Fruit fly (Drosophila melanogaster) whole organism, prepupa: ENCODE measurements around the gene CG18281.
A peak's percentile ranks its signal among the peaks of the same experiment; 100 is the strongest.

ENCODE experiments used
- CG10631 ChIP-seq: fragments of 200-800 bp; sonication (Bioruptor generic); optimal IDR thresholded peaks from 2 replicates; lab custom pipeline; 2016; ENCODE audit warnings: missing biosample characterization, missing genetic modification characterization
- CG11902 ChIP-seq: fragments of 200-800 bp; sonication (Bioruptor generic); optimal IDR thresholded peaks from 3 replicates; lab custom pipeline; 2016; ENCODE audit warnings: missing biosample characterization, missing genetic modification characterization
- CG16779 ChIP-seq: fragments of 200-800 bp; sonication (Bioruptor generic); optimal IDR thresholded peaks from 3 replicates; lab custom pipeline; 2017; ENCODE audit warnings: missing biosample characterization, mild to moderate bottlenecking, missing genetic modification characterization
- CG32006 ChIP-seq: fragments of 200-800 bp; sonication (Bioruptor generic); optimal IDR thresholded peaks from 3 replicates; lab custom pipeline; 2017; ENCODE audit warnings: missing biosample characterization, mild to moderate bottlenecking, missing genetic modification characterization
- CG34406 ChIP-seq: fragments of 200-800 bp; sonication (Bioruptor generic); optimal IDR thresholded peaks from 3 replicates; lab custom pipeline; 2016; ENCODE audit warnings: missing biosample characterization, missing genetic modification characterization
- CG3919 ChIP-seq: fragments of 200-800 bp; sonication (Bioruptor generic); optimal IDR thresholded peaks from 3 replicates; lab custom pipeline; 2016; ENCODE audit warnings: missing biosample characterization, missing genetic modification characterization
- CG6276 ChIP-seq: fragments of 200-800 bp; sonication (Bioruptor generic); optimal IDR thresholded peaks from 2 replicates; lab custom pipeline; 2017; ENCODE audit warnings: missing biosample characterization, mild to moderate bottlenecking, missing genetic modification characterization
- CG6792 ChIP-seq: fragments of 200-800 bp; sonication (Bioruptor generic); optimal IDR thresholded peaks from 3 replicates; lab custom pipeline; 2016; ENCODE audit warnings: missing biosample characterization, missing genetic modification characterization
- CG8119 ChIP-seq: fragments of 200-800 bp; sonication (Bioruptor generic); IDR thresholded peaks from 3 replicates; pipeline ENCODE4 v1.3.6; 2022; ENCODE audit warnings: missing biosample characterization, missing genetic modification characterization
- CG9139 ChIP-seq: fragments of 200-800 bp; sonication (Bioruptor generic); optimal IDR thresholded peaks from 3 replicates; lab custom pipeline; 2017; ENCODE audit warnings: missing biosample characterization, mild to moderate bottlenecking, missing genetic modification characterization
- Eip78C ChIP-seq: fragments of 200-800 bp; sonication (Bioruptor generic); peaks from one replicate; lab custom pipeline; 2016; ENCODE audit warnings: missing biosample characterization, missing genetic modification characterization
- Ets21C ChIP-seq: fragments of 200-800 bp; sonication (Bioruptor generic); optimal IDR thresholded peaks from 3 replicates; lab custom pipeline; 2016; ENCODE audit warnings: missing biosample characterization, missing genetic modification characterization
- Hr4 ChIP-seq: fragments of 200-800 bp; sonication (Bioruptor generic); optimal IDR thresholded peaks from 3 replicates; lab custom pipeline; 2016; ENCODE audit warnings: missing biosample characterization, missing genetic modification characterization
- Met ChIP-seq: fragments of 200-800 bp; sonication (Bioruptor generic); optimal IDR thresholded peaks from 3 replicates; lab custom pipeline; 2016; ENCODE audit warnings: missing biosample characterization, missing genetic modification characterization
- OdsH ChIP-seq: fragments of 200-800 bp; sonication (Bioruptor generic); optimal IDR thresholded peaks from 3 replicates; lab custom pipeline; 2016; ENCODE audit warnings: missing biosample characterization, missing genetic modification characterization
- Sox102F ChIP-seq: fragments of 200-800 bp; sonication (Bioruptor generic); optimal IDR thresholded peaks from 2 replicates; lab custom pipeline; 2016; ENCODE audit warnings: missing biosample characterization, mild to moderate bottlenecking, missing genetic modification characterization
- Sox15 ChIP-seq: fragments of 200-800 bp; sonication (Bioruptor generic); optimal IDR thresholded peaks from 3 replicates; lab custom pipeline; 2016; ENCODE audit warnings: missing biosample characterization, missing genetic modification characterization
- dac ChIP-seq: fragments of 200-800 bp; sonication (Bioruptor generic); optimal IDR thresholded peaks from 2 replicates; lab custom pipeline; 2017; ENCODE audit warnings: missing biosample characterization, mild to moderate bottlenecking, missing genetic modification characterization
- eg ChIP-seq: fragments of 200-800 bp; sonication (Bioruptor generic); IDR thresholded peaks from 3 replicates; pipeline ENCODE4 v1.3.6; 2022; ENCODE audit warnings: missing biosample characterization, missing genetic modification characterization
- esn ChIP-seq: fragments of 200-800 bp; sonication (Bioruptor generic); optimal IDR thresholded peaks from 2 replicates; lab custom pipeline; 2016; ENCODE audit warnings: missing biosample characterization, mild to moderate bottlenecking, missing genetic modification characterization, moderate library complexity
- fd59A ChIP-seq: fragments of 200-800 bp; sonication (Bioruptor generic); optimal IDR thresholded peaks from 2 replicates; lab custom pipeline; 2017; ENCODE audit warnings: missing biosample characterization, mild to moderate bottlenecking, missing genetic modification characterization, missing genetic modification reagents
- fkh ChIP-seq: fragments of 200-800 bp; sonication (Bioruptor generic); optimal IDR thresholded peaks from 3 replicates; lab custom pipeline; 2017; ENCODE audit warnings: missing biosample characterization, mild to moderate bottlenecking, missing genetic modification characterization, moderate library complexity
- lz ChIP-seq: fragments of 200-800 bp; sonication (Bioruptor generic); optimal IDR thresholded peaks from 3 replicates; lab custom pipeline; 2016; ENCODE audit warnings: missing biosample characterization, missing genetic modification characterization
- pdm3 ChIP-seq: fragments of 200-800 bp; sonication (Bioruptor generic); optimal IDR thresholded peaks from 3 replicates; lab custom pipeline; 2016; ENCODE audit warnings: missing biosample characterization, missing genetic modification characterization
- spab ChIP-seq: fragments of 200-800 bp; sonication (Bioruptor generic); optimal IDR thresholded peaks from 2 replicates; lab custom pipeline; 2017; ENCODE audit warnings: missing biosample characterization, mild to moderate bottlenecking, missing genetic modification characterization, missing genetic modification reagents
- ss ChIP-seq, 2 experiments: fragments of 200-800 bp; sonication (Bioruptor generic); optimal IDR thresholded peaks; 2 replicates in 1 of 2; 3 replicates in 1 of 2; lab custom pipeline; 2017 to 2018; ENCODE audit warnings: mild to moderate bottlenecking in 2 of 2, missing biosample characterization in 2 of 2, missing genetic modification characterization in 2 of 2, moderate library complexity in 1 of 2
- svp ChIP-seq: fragments of 200-800 bp; sonication (Bioruptor generic); peaks from one replicate; lab custom pipeline; 2016; ENCODE audit warnings: missing biosample characterization, missing genetic modification characterization
- topi ChIP-seq: fragments of 200-800 bp; sonication (Bioruptor generic); optimal IDR thresholded peaks from 3 replicates; lab custom pipeline; 2016; ENCODE audit warnings: missing biosample characterization, missing genetic modification characterization
- vri ChIP-seq: fragments of 200-800 bp; sonication (Bioruptor generic); optimal IDR thresholded peaks from 3 replicates; lab custom pipeline; 2016; ENCODE audit warnings: missing biosample characterization, mild to moderate bottlenecking, missing genetic modification characterization

CG18281 gene

DNA sequence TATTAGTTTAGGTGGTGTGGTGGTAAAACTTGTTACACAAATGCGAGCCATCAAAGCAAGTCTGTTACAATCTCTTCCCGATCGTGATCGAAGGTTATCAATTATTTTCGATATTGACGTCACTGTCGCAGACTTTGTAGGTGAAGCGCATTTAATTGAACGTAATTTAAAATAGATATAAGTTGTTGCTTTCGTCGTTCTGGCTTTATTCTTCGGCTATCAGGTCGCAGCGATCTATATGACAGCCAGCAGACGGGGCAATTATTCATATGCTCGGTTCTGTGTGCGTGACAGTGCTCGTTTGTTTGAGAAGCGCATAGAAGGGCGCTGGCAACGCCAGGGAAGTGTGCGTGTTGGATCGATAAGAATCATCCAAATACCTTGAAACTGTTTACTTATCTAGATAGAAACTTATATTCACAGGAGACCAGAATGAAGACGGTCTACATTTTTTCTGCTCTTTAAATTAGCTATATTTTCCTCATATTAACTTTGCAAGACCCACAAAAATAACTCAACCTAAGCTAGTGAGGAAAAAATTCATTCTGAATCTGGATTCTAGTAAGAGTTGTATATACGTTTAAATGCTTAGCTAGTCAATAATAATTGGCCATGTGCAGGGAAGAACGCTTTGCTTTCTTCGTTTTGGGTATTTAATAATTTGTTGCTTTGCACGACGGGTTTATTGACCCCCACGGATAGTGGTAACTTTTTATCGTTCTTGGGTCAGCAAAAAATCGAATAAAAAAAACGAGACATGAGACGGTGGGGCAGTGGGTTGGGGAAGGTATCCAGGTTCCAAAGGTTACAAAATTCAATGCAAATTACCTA lies 30.9 kb downstream of the CG18281 start:
- TF ChIP-seq Eip78C (GFP tag; lab: Kevin White, UChicago): peak; percentile 40
- TF ChIP-seq fd59A (GFP tag; lab: Kevin White, UChicago): no peak
- peak in 1 of 2 experiments; percentile 24 for TF ChIP-seq ss (GFP tag; optimal IDR thresholded peaks at IDR 0.05; lab: Kevin White, UChicago)
- TF ChIP-seq fkh (GFP tag; lab: Kevin White, UChicago): peak; percentile 31
- peak; percentile 74 for TF ChIP-seq svp

DNA sequence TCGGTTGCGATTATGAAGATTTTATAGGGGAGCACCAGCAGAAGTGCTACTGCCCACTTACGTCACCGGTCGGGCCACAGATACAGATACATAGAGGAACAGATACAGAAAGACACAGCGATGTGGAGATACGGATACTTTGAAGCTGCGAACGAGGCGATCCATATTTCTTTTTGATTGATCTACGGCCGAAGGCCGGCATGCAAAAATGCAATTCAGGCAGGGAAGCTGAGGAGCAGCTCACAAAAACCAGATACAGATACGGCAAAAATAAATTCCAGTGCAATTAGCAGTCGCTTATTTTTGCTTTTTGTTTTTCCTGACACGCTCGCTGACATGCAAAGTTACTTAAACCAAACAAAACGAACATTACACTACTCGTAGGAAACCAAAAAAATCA lies 31.6 kb downstream of the CG18281 start:
- TF ChIP-seq OdsH (GFP tag; lab: Kevin White, UChicago): no peak
- TF ChIP-seq Hr4 (GFP tag; lab: Kevin White, UChicago): no peak
- peak in 1 of 2 experiments; percentile 70 for TF ChIP-seq ss (GFP tag; optimal IDR thresholded peaks at IDR 0.05; lab: Kevin White, UChicago)
- no peak for TF ChIP-seq Sox102F (GFP tag; lab: Kevin White, UChicago)
- no peak for TF ChIP-seq dac
- TF ChIP-seq CG34406 (GFP tag; lab: Kevin White, UChicago): no peak
- TF ChIP-seq Sox15 (GFP tag; lab: Kevin White, UChicago): no peak
- TF ChIP-seq svp: peak; percentile 89

DNA sequence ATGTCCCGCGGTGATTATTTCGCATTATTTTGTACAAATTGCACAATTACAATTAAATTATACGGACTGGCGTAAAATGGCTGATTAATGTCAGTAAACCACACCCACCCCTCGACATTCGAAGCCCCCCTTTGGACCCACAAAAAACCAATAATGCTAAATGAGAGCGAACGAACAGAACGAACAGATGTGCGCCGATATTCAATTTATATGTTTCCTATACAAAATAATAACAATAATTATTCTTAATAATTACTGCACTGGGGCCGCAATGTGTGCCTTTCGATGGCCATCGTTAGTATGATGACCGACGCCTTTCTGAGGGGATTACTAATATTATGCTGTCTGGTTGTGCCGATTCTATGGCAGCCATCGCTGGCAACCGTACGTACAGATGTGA lies 33.8 kb downstream of the CG18281 start, which contains the start of gene CG13250:
CG13250 (plus strand) TSS at position 301 of the 400 bp plus-strand sequence.
- TF ChIP-seq vri (GFP tag; lab: Kevin White, UChicago) (no peak), CG3919 (GFP tag; lab: Kevin White, UChicago) (no peak), esn (GFP tag; lab: Kevin White, UChicago) (no peak)
- TF ChIP-seq, all 60 proteins: peak for 0

DNA sequence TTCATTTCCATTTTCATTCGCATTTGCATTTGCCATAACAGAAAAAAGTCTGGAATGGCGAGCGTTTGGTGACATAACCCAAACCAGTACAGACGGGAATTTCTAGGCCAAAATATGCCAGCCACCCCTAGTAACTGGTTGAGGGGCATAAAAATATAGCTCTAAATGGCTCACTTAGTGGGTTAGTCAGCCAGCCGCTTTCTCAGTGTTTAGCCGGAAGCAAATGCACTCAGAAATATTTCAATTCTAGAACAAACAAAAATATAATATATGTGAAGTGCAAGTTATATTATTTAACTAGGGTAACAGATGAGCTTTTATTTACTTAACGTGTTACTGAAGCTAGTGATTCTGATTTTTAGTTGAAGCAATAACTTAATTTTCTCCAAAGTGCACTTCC lies 37.3 kb downstream of the CG18281 start:
- no peak for TF ChIP-seq Met
- no peak for TF ChIP-seq CG16779
- TF ChIP-seq CG10631 (GFP tag; lab: Kevin White, UChicago): no peak
- TF ChIP-seq Eip78C (GFP tag; lab: Kevin White, UChicago): peak; percentile 31
- no peak for TF ChIP-seq esn (GFP tag; lab: Kevin White, UChicago)

DNA sequence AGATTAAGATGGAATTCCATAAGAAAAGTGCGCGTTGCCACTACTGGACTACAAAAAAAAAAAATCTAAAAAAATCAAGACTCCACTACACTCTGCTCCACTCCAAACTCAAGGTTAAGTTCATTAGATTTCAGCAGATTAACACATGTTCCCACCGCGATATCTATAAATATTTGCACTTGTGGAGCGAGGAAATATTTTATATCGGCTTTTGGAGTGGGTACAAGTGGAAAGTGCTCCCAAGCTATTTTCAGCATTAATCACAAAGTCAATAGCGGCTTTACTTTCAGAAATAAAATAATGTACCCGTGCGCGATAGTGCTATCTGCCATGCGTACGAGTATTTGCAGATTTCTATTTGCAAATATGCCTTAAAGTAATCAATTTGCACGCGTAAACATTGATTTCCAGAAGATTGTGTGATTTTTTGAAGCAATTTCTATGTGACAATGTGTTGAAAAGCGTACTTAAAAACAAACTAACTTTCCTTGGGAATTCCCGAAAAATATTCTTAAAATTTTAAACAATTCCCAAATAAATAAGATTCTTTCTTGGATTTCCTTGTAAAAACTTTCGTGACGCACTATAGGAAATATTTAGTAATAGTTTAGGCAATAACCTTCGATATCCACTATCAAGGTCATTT lies 38.1 kb downstream of the CG18281 start:
- TF ChIP-seq CG10631 (GFP tag; lab: Kevin White, UChicago) (no peak), CG9139 (GFP tag; lab: Kevin White, UChicago) (no peak), pdm3 (GFP tag; lab: Kevin White, UChicago) (peak; percentile 2), ss (GFP tag; optimal IDR thresholded peaks at IDR 0.05; lab: Kevin White, UChicago) (no peak), Eip78C (GFP tag; lab: Kevin White, UChicago) (peak; percentile 75), Sox102F (GFP tag; lab: Kevin White, UChicago) (no peak), CG8119 (GFP tag; lab: Robert Waterston, UW) (no peak), CG6792 (GFP tag; lab: Kevin White, UChicago) (no peak), lz (GFP tag; lab: Kevin White, UChicago) (no peak), CG6276 (GFP tag; lab: Kevin White, UChicago) (peak; percentile 0), spab (no peak), Ets21C (GFP tag; lab: Kevin White, UChicago) (no peak), CG11902 (no peak), fkh (GFP tag; lab: Kevin White, UChicago) (peak; percentile 74), eg (GFP tag; lab: Robert Waterston, UW) (no peak), CG32006 (GFP tag; lab: Kevin White, UChicago) (peak; percentile 23), topi (GFP tag; lab: Kevin White, UChicago) (no peak)
- TF ChIP-seq, all 60 proteins: peak for 5
